Worm (Caenorhabditis elegans) whole organism, L4/young adult: ENCODE measurements around the gene T04G9.7.

ENCODE experiments used
- W03F9.2 ChIP-seq: fragments of 150-350 bp; optimal IDR thresholded peaks from 2 replicates; lab custom pipeline; 2014; ENCODE audit warnings: missing biosample characterization, missing genetic modification characterization
- dao-5 ChIP-seq: sonication (generic microtip); optimal IDR thresholded peaks from 2 replicates; lab custom pipeline; 2016; ENCODE audit warnings: missing genotype, missing genetic modification characterization, moderate library complexity, missing compliant biosample characterization
- him-1 ChIP-seq: sonication (generic microtip); optimal IDR thresholded peaks from 2 replicates; lab custom pipeline; 2016; ENCODE audit warnings: missing genotype, missing genetic modification reagents, missing genetic modification characterization, missing compliant biosample characterization

- TF ChIP-seq him-1 = no peak
- TF ChIP-seq dao-5 (tag; lab: Kevin White, UChicago) = no peak
- no peak for TF ChIP-seq W03F9.2 (tag; lab: Kevin White, UChicago)
Measured at ce11 chrX:787992-788391, 17.4 kb downstream of the T04G9.7 start, which contains the start of gene attf-5.
